Worm (Caenorhabditis elegans) whole organism, L2 larva: ENCODE results near the gene ZK813.2.

Experiments used
- aly-2 ChIP-seq: fragments of 150-350 bp; optimal IDR thresholded peaks from 2 replicates; lab custom pipeline; 2014; ENCODE audit warnings: missing biosample characterization, missing genetic modification characterization
- elt-3 ChIP-seq: sonication (generic microtip); optimal IDR thresholded peaks from 2 replicates; lab custom pipeline; 2017; ENCODE audit warnings: missing biosample characterization, missing genetic modification characterization
- nhr-11 ChIP-seq: fragments of 150-350 bp; optimal IDR thresholded peaks from 2 replicates; lab custom pipeline; 2014; ENCODE audit warnings: missing biosample characterization, missing genetic modification characterization
- nhr-12 ChIP-seq: fragments of 150-350 bp; optimal IDR thresholded peaks from 2 replicates; lab custom pipeline; 2014; ENCODE audit warnings: missing biosample characterization, missing genetic modification characterization
- unc-62 ChIP-seq: fragments of 150-350 bp; optimal IDR thresholded peaks from 2 replicates; lab custom pipeline; 2014; ENCODE audit warnings: missing biosample characterization, missing genetic modification reagents, missing genetic modification characterization
- ztf-11 ChIP-seq: sonication (generic microtip); optimal IDR thresholded peaks from 2 replicates; lab custom pipeline; 2017; ENCODE audit warnings: missing biosample characterization, missing genetic modification characterization

DNA sequence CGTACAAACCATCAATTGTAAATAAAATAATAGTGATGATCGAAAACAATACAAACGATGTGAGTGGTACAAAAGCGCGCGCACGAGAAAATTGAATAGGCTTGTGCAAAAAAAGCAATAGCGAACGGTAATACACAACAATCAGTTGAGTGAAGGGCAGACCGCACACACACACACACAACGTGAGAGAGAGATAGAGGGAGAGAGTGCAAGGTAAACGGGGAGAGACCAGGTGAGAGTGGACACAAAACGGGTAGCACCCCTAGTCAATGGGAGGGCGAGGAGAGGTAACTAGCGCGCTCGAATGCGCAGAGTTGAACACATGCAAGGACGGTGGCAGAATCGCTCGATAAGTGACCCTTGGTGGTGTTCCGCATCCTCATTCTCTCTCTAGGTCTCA is 28.6 kb downstream of the ZK813.2 start:
- no peak for TF ChIP-seq aly-2 (tag; lab: Kevin White, UChicago)
- TF ChIP-seq elt-3 (tag; lab: Kevin White, UChicago), result no peak
- TF ChIP-seq ztf-11, result no peak
- TF ChIP-seq unc-62 (GFP tag; lab: Kevin White, UChicago), result no peak
- TF ChIP-seq nhr-12 (tag; lab: Kevin White, UChicago), result no peak
- no peak for TF ChIP-seq nhr-11 (tag; lab: Kevin White, UChicago)
